Worm (Caenorhabditis elegans) whole organism, L3 larva: ENCODE data around the gene rsp-2.

ENCODE experiments used
- R02D3.7 ChIP-seq: fragments of 150-350 bp; optimal IDR thresholded peaks from 2 replicates; lab custom pipeline; 2014; ENCODE audit warnings: missing biosample characterization, missing genetic modification characterization
- aly-2 ChIP-seq: fragments of 150-350 bp; optimal IDR thresholded peaks from 2 replicates; lab custom pipeline; 2014; ENCODE audit warnings: missing biosample characterization, missing genetic modification characterization
- ama-1 ChIP-seq: fragments of 150-350 bp; optimal IDR thresholded peaks from 2 replicates; lab custom pipeline; 2018
- ceh-16 ChIP-seq: sonication (generic microtip); optimal IDR thresholded peaks from 2 replicates; lab custom pipeline; 2017; ENCODE audit warnings: missing biosample characterization, missing genetic modification characterization
- ceh-28 ChIP-seq: fragments of 150-350 bp; optimal IDR thresholded peaks from 2 replicates; lab custom pipeline; 2014; ENCODE audit warnings: missing biosample characterization, missing genetic modification reagents, missing genetic modification characterization
- ceh-82 ChIP-seq: fragments of 150-350 bp; optimal IDR thresholded peaks from 2 replicates; lab custom pipeline; 2014; ENCODE audit warnings: missing biosample characterization, missing genetic modification characterization
- ceh-9 ChIP-seq: sonication (generic microtip); optimal IDR thresholded peaks from 2 replicates; lab custom pipeline; 2018; ENCODE audit warnings: missing biosample characterization, missing genetic modification characterization
- egl-27 ChIP-seq: sonication (generic microtip); optimal IDR thresholded peaks from 4 replicates; lab custom pipeline; 2017; ENCODE audit warnings: missing biosample characterization, missing genetic modification reagents, missing genetic modification characterization
- egl-5 ChIP-seq: fragments of 150-350 bp; optimal IDR thresholded peaks from 2 replicates; lab custom pipeline; 2017; ENCODE audit warnings: missing biosample characterization, missing genetic modification reagents, missing genetic modification characterization, inconsistent platforms
- elt-1 ChIP-seq: fragments of 150-350 bp; optimal IDR thresholded peaks from 2 replicates; lab custom pipeline; 2014; ENCODE audit warnings: missing biosample characterization, missing genetic modification characterization
- elt-2 ChIP-seq: sonication (generic microtip); optimal IDR thresholded peaks from 2 replicates; lab custom pipeline; 2016; ENCODE audit warnings: missing genetic modification reagents, mild to moderate bottlenecking, missing genetic modification characterization, missing compliant biosample characterization
- elt-3 ChIP-seq, 3 experiments: fragments of 150-350 bp in 1 of 3; sonication (generic microtip) in 2 of 3; optimal IDR thresholded peaks; 2 replicates in 2 of 3; 4 replicates in 1 of 3; lab custom pipeline; 2014 to 2017; ENCODE audit warnings: missing biosample characterization in 3 of 3, missing genetic modification characterization in 3 of 3
- eor-1 ChIP-seq, 2 experiments: fragments of 150-350 bp; optimal IDR thresholded peaks; 2 replicates each; lab custom pipeline; 2014 to 2018; ENCODE audit warnings: missing biosample characterization in 2 of 2, missing genetic modification characterization in 2 of 2
- fkh-10 ChIP-seq: sonication (generic microtip); optimal IDR thresholded peaks from 2 replicates; lab custom pipeline; 2017; ENCODE audit warnings: missing biosample characterization, missing genetic modification reagents, missing genetic modification characterization
- fkh-2 ChIP-seq: fragments of 150-350 bp; optimal IDR thresholded peaks from 2 replicates; lab custom pipeline; 2014; ENCODE audit warnings: missing biosample characterization, missing genetic modification reagents, missing genetic modification characterization
- fos-1 ChIP-seq: fragments of 150-350 bp; optimal IDR thresholded peaks from 2 replicates; lab custom pipeline; 2014; ENCODE audit warnings: missing biosample characterization, missing genetic modification characterization
- hmg-11 ChIP-seq: sonication (generic microtip); optimal IDR thresholded peaks from 2 replicates; lab custom pipeline; 2016; ENCODE audit warnings: missing genetic modification characterization, missing compliant biosample characterization
- jun-1 ChIP-seq: fragments of 150-350 bp; optimal IDR thresholded peaks from 2 replicates; lab custom pipeline; 2014; ENCODE audit warnings: missing biosample characterization, missing genetic modification reagents, missing genetic modification characterization
- lin-15B ChIP-seq: fragments of 150-350 bp; optimal IDR thresholded peaks from 2 replicates; lab custom pipeline; 2014; ENCODE audit warnings: missing biosample characterization, missing genetic modification characterization
- lin-39 ChIP-seq: fragments of 150-350 bp; optimal IDR thresholded peaks from 2 replicates; lab custom pipeline; 2018; ENCODE audit warnings: missing biosample characterization, missing genetic modification reagents, missing genetic modification characterization
- lsy-12 ChIP-seq: sonication (generic microtip); optimal IDR thresholded peaks from 2 replicates; lab custom pipeline; 2016; ENCODE audit warnings: mild to moderate bottlenecking, missing genetic modification characterization, missing compliant biosample characterization
- mdl-1 ChIP-seq: fragments of 150-350 bp; optimal IDR thresholded peaks from 2 replicates; lab custom pipeline; 2014; ENCODE audit warnings: missing biosample characterization, missing genetic modification characterization
- mml-1 ChIP-seq: fragments of 150-350 bp; sonication (generic microtip); optimal IDR thresholded peaks from 3 replicates; lab custom pipeline; 2014; ENCODE audit warnings: missing biosample characterization, missing genetic modification characterization
- nfya-1 ChIP-seq: sonication (generic microtip); optimal IDR thresholded peaks from 2 replicates; lab custom pipeline; 2017; ENCODE audit warnings: missing genetic modification characterization, mild to moderate bottlenecking, missing compliant biosample characterization, antibody characterized with exemption, moderate library complexity; ENCODE audit not compliant: insufficient read depth
- nhr-11 ChIP-seq: fragments of 150-350 bp; optimal IDR thresholded peaks from 2 replicates; lab custom pipeline; 2014; ENCODE audit warnings: missing biosample characterization, missing genetic modification characterization
- nhr-237 ChIP-seq: fragments of 150-350 bp; optimal IDR thresholded peaks from 2 replicates; lab custom pipeline; 2014; ENCODE audit warnings: missing biosample characterization, missing genetic modification characterization
- nhr-25 ChIP-seq: sonication (generic microtip); optimal IDR thresholded peaks from 2 replicates; lab custom pipeline; 2017; ENCODE audit warnings: missing biosample characterization, missing genetic modification characterization
- nhr-43 ChIP-seq: sonication (generic microtip); optimal IDR thresholded peaks from 2 replicates; lab custom pipeline; 2016; ENCODE audit warnings: mild to moderate bottlenecking, missing genetic modification characterization, missing compliant biosample characterization; ENCODE audit not compliant: poor library complexity, severe bottlenecking
- nhr-67 ChIP-seq: fragments of 150-350 bp; optimal IDR thresholded peaks from 2 replicates; lab custom pipeline; 2014; ENCODE audit warnings: missing biosample characterization, missing genetic modification characterization
- nhr-76 ChIP-seq: fragments of 150-350 bp; sonication (generic microtip); optimal IDR thresholded peaks from 5 replicates; lab custom pipeline; 2014; ENCODE audit warnings: missing biosample characterization, missing genetic modification characterization
- nhr-77 ChIP-seq: fragments of 150-350 bp; optimal IDR thresholded peaks from 2 replicates; lab custom pipeline; 2014; ENCODE audit warnings: missing biosample characterization, missing genetic modification characterization
- pha-4 ChIP-seq: fragments of 150-350 bp; optimal IDR thresholded peaks from 2 replicates; lab custom pipeline; 2014; ENCODE audit warnings: missing biosample characterization, missing genetic modification reagents, missing genetic modification characterization
- pqm-1 ChIP-seq: fragments of 150-350 bp; optimal IDR thresholded peaks from 2 replicates; lab custom pipeline; 2017; ENCODE audit warnings: missing biosample characterization, missing genetic modification characterization, inconsistent platforms
- sea-2 ChIP-seq: fragments of 150-350 bp; sonication (generic microtip); optimal IDR thresholded peaks from 4 replicates; lab custom pipeline; 2014; ENCODE audit warnings: missing biosample characterization, missing genetic modification reagents, missing genetic modification characterization
- skn-1 ChIP-seq: fragments of 150-350 bp; optimal IDR thresholded peaks from 2 replicates; lab custom pipeline; 2014; ENCODE audit warnings: missing biosample characterization, missing genetic modification characterization
- snpc-4 ChIP-seq: fragments of 150-350 bp; optimal IDR thresholded peaks from 2 replicates; lab custom pipeline; 2014; ENCODE audit warnings: missing biosample characterization, missing genetic modification characterization
- tbx-2 ChIP-seq: sonication (generic microtip); optimal IDR thresholded peaks from 2 replicates; lab custom pipeline; 2016; ENCODE audit warnings: mild to moderate bottlenecking, missing genetic modification characterization, missing compliant biosample characterization
- unc-62 ChIP-seq: fragments of 150-350 bp; sonication (generic microtip); optimal IDR thresholded peaks from 4 replicates; lab custom pipeline; 2014; ENCODE audit warnings: missing biosample characterization, missing genetic modification reagents, missing genetic modification characterization
- zag-1 ChIP-seq: fragments of 150-350 bp; optimal IDR thresholded peaks from 2 replicates; lab custom pipeline; 2014; ENCODE audit warnings: missing biosample characterization, missing genetic modification characterization
- ztf-4 ChIP-seq: fragments of 150-350 bp; optimal IDR thresholded peaks from 2 replicates; lab custom pipeline; 2014; ENCODE audit warnings: missing biosample characterization, missing genetic modification characterization

rsp-2 gene

DNA sequence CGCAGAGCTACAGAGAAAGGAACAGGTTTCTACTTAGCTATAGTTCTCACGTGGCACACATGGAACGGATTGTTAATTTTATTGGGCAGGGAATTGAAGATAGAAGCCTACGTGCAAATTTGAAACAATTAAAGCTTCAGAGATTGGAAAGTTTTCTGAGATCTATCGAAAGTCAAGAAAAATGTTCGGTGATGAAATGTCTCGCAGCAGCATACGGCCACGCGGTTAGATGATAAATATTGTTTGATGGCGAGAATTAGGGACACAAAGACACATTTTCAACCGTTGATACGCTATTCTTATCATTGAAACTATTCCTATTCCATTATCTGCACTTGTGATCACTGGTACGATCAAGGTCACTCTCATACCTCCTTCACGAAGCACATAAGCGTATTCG, 19.8 kb upstream of the rsp-2 start:
- TF ChIP-seq nhr-11 (tag; lab: Kevin White, UChicago), result no peak
- TF ChIP-seq tbx-2, result no peak
- peak; percentile 5 for TF ChIP-seq pha-4 (tag; lab: Kevin White, UChicago)
- no peak for TF ChIP-seq zag-1
- peak; percentile 75 for TF ChIP-seq nhr-43 (tag; lab: Kevin White, UChicago)
- TF ChIP-seq ceh-9 (tag; lab: Kevin White, UChicago), result no peak
- peak; percentile 24 to 86 (median 76) for TF ChIP-seq elt-3 (tag; optimal IDR thresholded peaks at IDR 0.05; lab: Kevin White, UChicago)
- TF ChIP-seq jun-1 (tag; lab: Kevin White, UChicago), result peak; percentile 46
- TF ChIP-seq mdl-1 (tag; lab: Kevin White, UChicago), result peak; percentile 4
- peak; percentile 15 for TF ChIP-seq skn-1 (tag; lab: Kevin White, UChicago)
- peak; percentile 47 for TF ChIP-seq snpc-4 (tag; lab: Kevin White, UChicago)
- TF ChIP-seq nhr-76 (tag; lab: Kevin White, UChicago), result no peak
- peak; percentile 77 for TF ChIP-seq pqm-1 (tag; lab: Kevin White, UChicago)
- no peak for TF ChIP-seq eor-1 (tag; optimal IDR thresholded peaks at IDR 0.05; lab: Kevin White, UChicago)
- peak; percentile 77 for TF ChIP-seq elt-2 (tag; lab: Kevin White, UChicago)
- peak; percentile 51 for TF ChIP-seq nhr-25 (tag; lab: Kevin White, UChicago)
- TF ChIP-seq, all 47 proteins: peak for 10

DNA sequence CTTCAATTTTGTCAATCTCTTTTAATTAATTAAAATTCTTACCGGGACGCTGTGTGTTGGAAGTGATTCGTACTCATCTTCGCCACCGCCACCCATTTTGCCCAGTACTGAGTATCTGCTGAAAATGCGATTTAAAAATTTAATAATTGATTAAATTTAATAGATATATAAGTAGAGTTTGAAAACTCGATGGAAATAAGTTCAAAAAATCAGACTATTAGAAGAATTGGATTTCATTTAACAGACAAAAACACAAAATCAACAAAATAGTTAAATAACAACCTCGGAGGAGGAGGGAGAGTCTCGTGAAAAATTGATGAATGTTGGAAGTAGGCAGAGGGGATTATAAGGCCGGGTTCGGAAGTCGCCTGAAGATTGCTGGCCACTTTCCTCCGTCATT, 19.2 kb upstream of the rsp-2 start, which contains the start of gene mfn-1:
TSS of gene mfn-1 (minus strand) at position 101 of the 400 bp plus-strand sequence.
- TF ChIP-seq pha-4 (tag; lab: Kevin White, UChicago) (no peak), sea-2 (GFP tag; lab: Kevin White, UChicago) (no peak), ztf-4 (tag; lab: Kevin White, UChicago) (no peak), hmg-11 (tag; lab: Kevin White, UChicago) (no peak), ceh-9 (tag; lab: Kevin White, UChicago) (no peak)
- TF ChIP-seq, all 47 proteins: peak for 0

DNA sequence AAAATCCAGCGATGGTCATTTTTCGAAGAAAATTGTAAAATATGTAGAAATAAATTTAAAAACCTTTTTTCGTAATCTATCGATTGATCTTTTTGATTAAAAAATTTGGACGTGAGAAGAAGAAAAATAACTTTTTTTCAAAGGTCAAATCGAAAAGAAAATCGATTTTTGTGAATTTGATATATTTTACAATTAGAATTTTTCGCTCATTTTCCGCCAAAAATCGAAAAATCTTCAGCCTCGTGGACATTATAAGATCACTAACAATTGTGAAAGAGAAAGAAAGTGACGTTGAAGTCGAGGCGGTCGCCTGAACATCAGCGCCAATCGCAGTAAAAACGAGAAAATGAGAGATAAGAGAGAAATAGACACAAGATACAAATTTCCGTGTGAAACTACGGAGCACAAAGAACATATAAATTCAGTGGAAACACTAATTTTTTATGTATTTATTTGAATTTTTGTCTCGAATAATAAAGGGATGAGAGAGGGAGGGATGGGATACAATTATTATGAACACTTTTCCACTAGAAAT, 16.9 kb upstream of the rsp-2 start, which contains the start of gene cisd-1:
TSS of gene cisd-1 (minus strand) at position 51 of the 535 bp plus-strand sequence.
- TF ChIP-seq pqm-1 (tag; lab: Kevin White, UChicago) (peak; percentile 52), mml-1 (tag; lab: Kevin White, UChicago) (no peak), ceh-16 (tag; lab: Kevin White, UChicago) (no peak), ceh-82 (tag; lab: Kevin White, UChicago) (no peak), pha-4 (tag; lab: Kevin White, UChicago) (peak; percentile 27), elt-2 (tag; lab: Kevin White, UChicago) (peak; percentile 65), nfya-1 (tag; lab: Kevin White, UChicago) (peak; percentile 21)

DNA sequence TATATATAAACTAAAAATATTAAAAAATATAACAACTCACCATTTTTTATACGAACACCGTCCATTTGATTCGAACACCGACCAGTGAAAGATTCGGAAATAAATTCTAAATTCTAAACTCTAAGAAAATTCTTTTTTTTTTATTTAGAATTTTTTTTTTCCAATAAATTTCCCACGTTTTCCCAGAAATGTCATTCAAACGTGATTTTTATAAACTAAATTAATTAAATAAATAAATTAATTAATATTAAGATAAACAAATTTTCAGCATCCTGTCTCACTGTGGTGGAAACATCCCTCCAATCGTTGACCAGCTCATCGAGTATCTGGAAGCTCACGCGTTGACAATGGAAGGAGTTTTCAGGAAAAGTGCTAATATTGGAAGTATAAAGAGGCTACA, 14.8 kb upstream of the rsp-2 start, which contains the start of gene klp-17:
TSS of gene klp-17 (minus strand) at position 101 of the 400 bp plus-strand sequence.
- TF ChIP-seq elt-2 (tag; lab: Kevin White, UChicago) (no peak), zag-1 (no peak), nhr-67 (tag; lab: Kevin White, UChicago) (no peak), lsy-12 (tag; lab: Kevin White, UChicago) (no peak), ceh-16 (tag; lab: Kevin White, UChicago) (no peak), hmg-11 (tag; lab: Kevin White, UChicago) (no peak), ztf-4 (tag; lab: Kevin White, UChicago) (no peak), egl-27 (tag; lab: Kevin White, UChicago) (no peak), lin-39 (tag; lab: Kevin White, UChicago) (no peak)

DNA sequence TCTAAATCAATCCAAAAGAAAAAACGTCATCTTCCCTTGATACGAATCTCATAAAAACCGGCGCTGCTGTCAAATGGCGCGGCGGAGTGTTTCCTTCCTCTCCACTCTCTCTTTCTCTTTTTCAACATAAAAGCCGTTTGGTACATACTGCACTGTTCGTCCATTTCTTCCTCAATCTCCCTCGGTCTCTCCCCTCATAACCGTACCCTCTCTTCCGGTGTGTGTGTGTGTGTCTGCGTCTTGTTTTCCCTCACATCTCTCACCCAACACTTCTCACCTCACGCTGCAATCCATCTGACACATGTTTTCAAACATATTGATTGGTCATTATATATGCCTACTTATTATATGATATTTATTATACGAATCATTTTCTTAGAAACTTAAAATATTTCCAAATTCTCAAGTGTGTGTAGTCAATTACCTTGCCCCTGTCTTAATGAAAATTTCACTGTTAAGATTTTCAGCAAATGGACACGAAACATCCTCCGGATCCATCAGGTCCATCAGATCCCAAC, 11.7 kb upstream of the rsp-2 start, which contains the start of the genes aars-1 and rga-1:
TSS of gene aars-1 (minus strand) at position 71 of the 518 bp plus-strand sequence.
TSS of gene rga-1 (plus strand) at position 468 of the 518 bp plus-strand sequence.
- no peak for TF ChIP-seq skn-1 (tag; lab: Kevin White, UChicago)
- no peak for TF ChIP-seq nhr-237 (tag; lab: Kevin White, UChicago)
- no peak for TF ChIP-seq nhr-76 (tag; lab: Kevin White, UChicago)
- TF ChIP-seq R02D3.7, result peak; percentile 35
- no peak for TF ChIP-seq mdl-1 (tag; lab: Kevin White, UChicago)
- TF ChIP-seq lin-39 (tag; lab: Kevin White, UChicago), result no peak
- no peak for TF ChIP-seq ama-1 (lab: Kevin White, UChicago)
- no peak for TF ChIP-seq unc-62 (GFP tag; lab: Kevin White, UChicago)
- peak; percentile 28 for TF ChIP-seq lin-15B (tag; lab: Kevin White, UChicago)
- TF ChIP-seq nhr-25 (tag; lab: Kevin White, UChicago), result peak; percentile 83
- no peak for TF ChIP-seq aly-2
- TF ChIP-seq snpc-4 (tag; lab: Kevin White, UChicago), result peak; percentile 29
- peak; percentile 70 for TF ChIP-seq pha-4 (tag; lab: Kevin White, UChicago)
- TF ChIP-seq ceh-16 (tag; lab: Kevin White, UChicago), result no peak
- TF ChIP-seq lsy-12 (tag; lab: Kevin White, UChicago), result no peak
- peak; percentile 73 for TF ChIP-seq nhr-43 (tag; lab: Kevin White, UChicago)
- peak; percentile 55 for TF ChIP-seq egl-5
- no peak for TF ChIP-seq tbx-2
- no peak for TF ChIP-seq nhr-77
- peak; percentile 53 for TF ChIP-seq fkh-2
- no peak for TF ChIP-seq fos-1 (tag; lab: Kevin White, UChicago)
- peak; percentile 34 for TF ChIP-seq elt-1 (tag; lab: Kevin White, UChicago)
- peak; percentile 60 for TF ChIP-seq hmg-11 (tag; lab: Kevin White, UChicago)
- TF ChIP-seq fkh-10 (GFP tag; lab: Kevin White, UChicago), result no peak
- peak; percentile 70 for TF ChIP-seq ceh-28
